Worm (Caenorhabditis elegans) whole organism, L4 larva: ENCODE results near the gene C50A2.7.

ENCODE experiments used
- F26F4.8 ChIP-seq: fragments of 200-800 bp; sonication (Bioruptor generic); conservative IDR thresholded peaks from 2 replicates; pipeline ENCODE4 v1.3.6; 2022; ENCODE audit warnings: missing genetic modification characterization, missing compliant biosample characterization
- F44E2.7 ChIP-seq: fragments of 200-800 bp; sonication (Bioruptor generic); IDR thresholded peaks from 2 replicates; pipeline ENCODE4 v2.1.2; 2022; ENCODE audit warnings: missing genetic modification characterization, missing compliant biosample characterization
- F49E8.2 ChIP-seq: sonication (generic microtip); optimal IDR thresholded peaks from 2 replicates; lab custom pipeline; 2016; ENCODE audit warnings: missing compliant biosample characterization, mild to moderate bottlenecking, missing genetic modification characterization, borderline replicate concordance
- R02D3.7 ChIP-seq: fragments of 150-350 bp; sonication (generic microtip); optimal IDR thresholded peaks from 3 replicates; lab custom pipeline; 2014; ENCODE audit warnings: missing biosample characterization, missing genetic modification characterization
- T20F7.1 ChIP-seq: fragments of 200-800 bp; sonication (Bioruptor generic); optimal IDR thresholded peaks from 2 replicates; lab custom pipeline; 2018; ENCODE audit warnings: mild to moderate bottlenecking, missing genetic modification characterization, missing compliant biosample characterization
- T26A8.4 ChIP-seq: fragments of 200-800 bp; sonication (Bioruptor generic); IDR thresholded peaks from 2 replicates; pipeline ENCODE4 v1.3.6; 2022; ENCODE audit warnings: missing genetic modification characterization, missing compliant biosample characterization
- Y5F2A.4 ChIP-seq: fragments of 200-800 bp; sonication (Bioruptor generic); optimal IDR thresholded peaks from 2 replicates; lab custom pipeline; 2018; ENCODE audit warnings: mild to moderate bottlenecking, missing genetic modification characterization, missing compliant biosample characterization
- Y75B8A.6 ChIP-seq: fragments of 200-800 bp; sonication (Bioruptor generic); IDR thresholded peaks from 2 replicates; pipeline ENCODE4 v1.3.6; 2022; ENCODE audit warnings: missing genetic modification reagents, missing genetic modification characterization, missing compliant biosample characterization
- ZK337.2 ChIP-seq: fragments of 200-800 bp; sonication (Bioruptor generic); IDR thresholded peaks from 2 replicates; pipeline ENCODE4 v1.3.6; 2022; ENCODE audit warnings: missing genetic modification reagents, missing genetic modification characterization, missing compliant biosample characterization
- ceh-28 ChIP-seq: fragments of 150-350 bp; optimal IDR thresholded peaks from 2 replicates; lab custom pipeline; 2014; ENCODE audit warnings: missing biosample characterization, missing genetic modification reagents, missing genetic modification characterization
- ceh-32 ChIP-seq: sonication (generic microtip); optimal IDR thresholded peaks from 2 replicates; lab custom pipeline; 2016; ENCODE audit warnings: mild to moderate bottlenecking, missing genetic modification characterization, missing compliant biosample characterization; ENCODE audit not compliant: poor library complexity
- ceh-44 ChIP-seq: fragments of 200-800 bp; sonication (Bioruptor generic); IDR thresholded peaks from 2 replicates; pipeline ENCODE4 v1.3.6; 2022; ENCODE audit warnings: missing genetic modification reagents, missing genetic modification characterization, missing compliant biosample characterization
- ceh-82 ChIP-seq: sonication (generic microtip); optimal IDR thresholded peaks from 2 replicates; lab custom pipeline; 2017; ENCODE audit warnings: missing biosample characterization, missing genetic modification characterization
- daf-12 ChIP-seq: fragments of 150-350 bp; optimal IDR thresholded peaks from 2 replicates; lab custom pipeline; 2014; ENCODE audit warnings: missing biosample characterization, missing genetic modification reagents, missing genetic modification characterization
- daf-8 ChIP-seq: fragments of 200-800 bp; sonication (Bioruptor generic); IDR thresholded peaks from 2 replicates; pipeline ENCODE4 v1.3.6; 2022; ENCODE audit warnings: missing genetic modification characterization, missing compliant biosample characterization
- dmd-9 ChIP-seq: fragments of 200-800 bp; sonication (Bioruptor generic); IDR thresholded peaks from 2 replicates; pipeline ENCODE4 v1.3.6; 2022; ENCODE audit warnings: missing genetic modification reagents, missing genetic modification characterization, missing compliant biosample characterization
- dpl-1 ChIP-seq: fragments of 150-350 bp; optimal IDR thresholded peaks from 2 replicates; lab custom pipeline; 2014; ENCODE audit warnings: missing biosample characterization, missing genetic modification reagents, missing genetic modification characterization
- egl-27 ChIP-seq: sonication (generic microtip); optimal IDR thresholded peaks from 3 replicates; lab custom pipeline; 2017; ENCODE audit warnings: missing biosample characterization, missing genetic modification reagents, missing genetic modification characterization
- egl-43 ChIP-seq: fragments of 200-800 bp; sonication (Bioruptor generic); IDR thresholded peaks from 2 replicates; pipeline ENCODE4 v1.3.6; 2022; ENCODE audit warnings: missing genetic modification reagents, missing genetic modification characterization, missing compliant biosample characterization
- fos-1 ChIP-seq: fragments of 150-350 bp; optimal IDR thresholded peaks from 2 replicates; lab custom pipeline; 2014; ENCODE audit warnings: missing biosample characterization, missing genetic modification characterization
- hif-1 ChIP-seq, 2 experiments: sonication (generic microtip); optimal IDR thresholded peaks; 2 replicates each; lab custom pipeline; 2016 to 2017; ENCODE audit warnings: missing compliant biosample characterization in 2 of 2, missing genetic modification characterization in 2 of 2, missing genetic modification reagents in 2 of 2, missing genotype in 2 of 2, mild to moderate bottlenecking in 1 of 2
- hlh-11 ChIP-seq: fragments of 200-800 bp; sonication (Bioruptor generic); optimal IDR thresholded peaks from 2 replicates; lab custom pipeline; 2018; ENCODE audit warnings: mild to moderate bottlenecking, missing genetic modification characterization, missing compliant biosample characterization
- hlh-30 ChIP-seq: sonication (generic microtip); optimal IDR thresholded peaks from 2 replicates; lab custom pipeline; 2017; ENCODE audit warnings: antibody characterized with exemption, mild to moderate bottlenecking, missing genetic modification characterization, missing compliant biosample characterization; ENCODE audit not compliant: insufficient read depth
- lim-7 ChIP-seq: fragments of 200-800 bp; sonication (Bioruptor generic); IDR thresholded peaks from 2 replicates; pipeline ENCODE4 v1.3.6; 2022; ENCODE audit warnings: missing genetic modification characterization, missing compliant biosample characterization
- lin-1 ChIP-seq: fragments of 200-800 bp; sonication (Bioruptor generic); IDR thresholded peaks from 2 replicates; pipeline ENCODE4 v1.3.6; 2022; ENCODE audit warnings: missing genetic modification reagents, missing genetic modification characterization, missing compliant biosample characterization
- lin-15B ChIP-seq: fragments of 150-350 bp; sonication (generic microtip); optimal IDR thresholded peaks from 3 replicates; lab custom pipeline; 2014; ENCODE audit warnings: missing biosample characterization, missing genetic modification characterization
- lsy-2 ChIP-seq, 2 experiments: fragments of 150-350 bp in 1 of 2; sonication (generic microtip) in 1 of 2; optimal IDR thresholded peaks; 2 replicates each; lab custom pipeline; 2014 to 2017; ENCODE audit warnings: missing biosample characterization in 2 of 2, missing genetic modification characterization in 2 of 2
- madf-5 ChIP-seq, 2 experiments: fragments of 200-800 bp; sonication (Bioruptor generic); IDR thresholded peaks; 2 replicates each; pipeline ENCODE4 v1.3.6; 2022; ENCODE audit warnings: missing compliant biosample characterization in 2 of 2, missing genetic modification characterization in 2 of 2
- madf-9 ChIP-seq: fragments of 200-800 bp; sonication (Bioruptor generic); conservative IDR thresholded peaks from 2 replicates; pipeline ENCODE4 v1.3.6; 2022; ENCODE audit warnings: missing genetic modification reagents, missing genetic modification characterization, missing compliant biosample characterization
- mdt-29 ChIP-seq: fragments of 200-800 bp; sonication (Bioruptor generic); IDR thresholded peaks from 2 replicates; pipeline ENCODE4 v1.3.6; 2022; ENCODE audit warnings: missing genetic modification reagents, missing genetic modification characterization, missing compliant biosample characterization
- mep-1 ChIP-seq: fragments of 150-350 bp; sonication (generic microtip); optimal IDR thresholded peaks from 3 replicates; lab custom pipeline; 2014; ENCODE audit warnings: missing biosample characterization, missing genetic modification characterization
- mxl-2 ChIP-seq: fragments of 200-800 bp; sonication (Bioruptor generic); conservative IDR thresholded peaks from 2 replicates; pipeline ENCODE4 v1.3.6; 2022; ENCODE audit warnings: missing genetic modification reagents, missing genetic modification characterization, missing compliant biosample characterization
- mxl-3 ChIP-seq: fragments of 200-800 bp; sonication (Bioruptor generic); optimal IDR thresholded peaks from 2 replicates; lab custom pipeline; 2018; ENCODE audit warnings: mild to moderate bottlenecking, missing genetic modification characterization, missing compliant biosample characterization
- nhr-10 ChIP-seq: fragments of 150-350 bp; optimal IDR thresholded peaks from 2 replicates; lab custom pipeline; 2014; ENCODE audit warnings: missing biosample characterization, missing genetic modification characterization
- nhr-111 ChIP-seq: fragments of 200-800 bp; sonication (Bioruptor generic); optimal IDR thresholded peaks from 2 replicates; lab custom pipeline; 2018; ENCODE audit warnings: mild to moderate bottlenecking, missing genetic modification characterization, missing compliant biosample characterization
- nhr-28 ChIP-seq: fragments of 150-350 bp; optimal IDR thresholded peaks from 2 replicates; lab custom pipeline; 2014; ENCODE audit warnings: missing biosample characterization, missing genetic modification characterization
- nhr-41 ChIP-seq: fragments of 200-800 bp; sonication (Bioruptor generic); IDR thresholded peaks from 2 replicates; pipeline ENCODE4 v1.3.6; 2022; ENCODE audit warnings: missing genetic modification reagents, missing genetic modification characterization, missing compliant biosample characterization
- nhr-48 ChIP-seq: sonication (generic microtip); optimal IDR thresholded peaks from 2 replicates; lab custom pipeline; 2016; ENCODE audit warnings: mild to moderate bottlenecking, missing genetic modification characterization, missing compliant biosample characterization
- nhr-77 ChIP-seq: fragments of 150-350 bp; optimal IDR thresholded peaks from 2 replicates; lab custom pipeline; 2014; ENCODE audit warnings: missing biosample characterization, missing genetic modification characterization
- php-3 ChIP-seq: fragments of 200-800 bp; sonication (Bioruptor generic); IDR thresholded peaks from 2 replicates; pipeline ENCODE4 v1.3.6; 2022; ENCODE audit warnings: missing genetic modification reagents, missing genetic modification characterization, missing compliant biosample characterization
- pqm-1 ChIP-seq: sonication (generic microtip); optimal IDR thresholded peaks from 2 replicates; lab custom pipeline; 2017; ENCODE audit warnings: missing biosample characterization, missing genetic modification characterization
- set-16 ChIP-seq: fragments of 200-800 bp; sonication (Bioruptor generic); IDR thresholded peaks from 2 replicates; pipeline ENCODE4 v1.3.6; 2022; ENCODE audit warnings: missing genetic modification reagents, missing genetic modification characterization, missing compliant biosample characterization
- spr-3 ChIP-seq: fragments of 200-800 bp; sonication (Bioruptor generic); optimal IDR thresholded peaks from 2 replicates; lab custom pipeline; 2018; ENCODE audit warnings: mild to moderate bottlenecking, missing genetic modification characterization, missing compliant biosample characterization
- tra-1 ChIP-seq: fragments of 200-800 bp; sonication (Bioruptor generic); IDR thresholded peaks from 2 replicates; pipeline ENCODE4 v1.3.6; 2022; ENCODE audit warnings: missing genetic modification reagents, missing genetic modification characterization, missing compliant biosample characterization
- unc-130 ChIP-seq: sonication (generic microtip); optimal IDR thresholded peaks from 2 replicates; lab custom pipeline; 2016; ENCODE audit warnings: missing genetic modification reagents, missing genetic modification characterization, missing compliant biosample characterization
- vab-7 ChIP-seq: fragments of 200-800 bp; sonication (Bioruptor generic); IDR thresholded peaks from 2 replicates; pipeline ENCODE4 v1.3.6; 2022; ENCODE audit warnings: missing genetic modification reagents, missing genetic modification characterization, missing compliant biosample characterization
- zfp-2 ChIP-seq: sonication (generic microtip); optimal IDR thresholded peaks from 2 replicates; lab custom pipeline; 2016; ENCODE audit warnings: mild to moderate bottlenecking, missing genetic modification characterization, missing compliant biosample characterization
- ztf-11 ChIP-seq: fragments of 150-350 bp; optimal IDR thresholded peaks from 2 replicates; lab custom pipeline; 2014; ENCODE audit warnings: missing biosample characterization, missing genetic modification characterization

Gene C50A2.7

DNA sequence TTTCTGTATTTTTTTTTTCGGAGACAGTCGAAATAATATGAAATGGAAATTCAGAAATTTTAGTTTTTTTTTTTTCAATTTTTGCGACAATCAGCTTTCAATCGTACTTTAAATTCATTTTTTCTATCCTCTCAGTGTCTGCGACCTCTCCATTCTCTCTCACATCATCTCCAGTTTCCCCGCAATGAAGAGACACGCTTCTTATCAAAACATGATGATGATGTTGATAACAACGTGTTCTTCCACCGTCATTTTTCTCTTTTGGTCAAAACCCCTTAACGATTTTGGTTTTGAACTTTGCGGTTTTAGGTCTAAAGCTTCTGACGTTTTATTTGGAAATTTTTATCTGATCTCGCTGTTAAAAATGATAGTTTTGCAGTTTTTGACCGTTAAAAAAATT lies 46.1 kb downstream of the C50A2.7 start:
- TF ChIP-seq egl-43 (GFP tag; lab: Robert Waterston, UW) (no peak), vab-7 (GFP tag; lab: Robert Waterston, UW) (no peak), mep-1 (tag; lab: Kevin White, UChicago) (no peak), mxl-3 (GFP tag; lab: Kevin White, UChicago) (peak; percentile 60), nhr-28 (tag; lab: Kevin White, UChicago) (peak; percentile 16), tra-1 (GFP tag; lab: Robert Waterston, UW) (no peak)

DNA sequence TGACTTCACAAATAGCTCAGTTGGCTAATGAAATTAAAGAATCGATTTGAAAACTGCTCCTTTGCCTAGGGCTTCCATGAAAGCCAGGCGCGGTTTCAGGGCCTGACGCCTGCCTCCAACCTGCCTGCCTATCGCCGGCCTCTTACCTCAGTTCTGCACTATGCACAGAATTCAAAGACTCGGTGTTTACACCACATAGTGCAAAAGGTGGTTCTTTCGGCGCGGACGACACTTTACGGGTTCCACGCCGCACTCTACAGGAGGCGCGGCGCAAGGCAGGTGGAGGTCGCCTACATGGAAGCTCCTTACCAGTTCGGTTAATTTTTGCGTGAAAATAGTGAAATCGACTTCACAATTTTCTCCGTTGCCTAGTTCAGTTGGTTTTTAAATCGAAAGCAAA lies 46.6 kb downstream of the C50A2.7 start:
- TF ChIP-seq set-16 (GFP tag; lab: Robert Waterston, UW) (peak; percentile 51), madf-5 (GFP tag; IDR thresholded peaks at IDR 0.05; lab: Robert Waterston, UW) (no peak)

DNA sequence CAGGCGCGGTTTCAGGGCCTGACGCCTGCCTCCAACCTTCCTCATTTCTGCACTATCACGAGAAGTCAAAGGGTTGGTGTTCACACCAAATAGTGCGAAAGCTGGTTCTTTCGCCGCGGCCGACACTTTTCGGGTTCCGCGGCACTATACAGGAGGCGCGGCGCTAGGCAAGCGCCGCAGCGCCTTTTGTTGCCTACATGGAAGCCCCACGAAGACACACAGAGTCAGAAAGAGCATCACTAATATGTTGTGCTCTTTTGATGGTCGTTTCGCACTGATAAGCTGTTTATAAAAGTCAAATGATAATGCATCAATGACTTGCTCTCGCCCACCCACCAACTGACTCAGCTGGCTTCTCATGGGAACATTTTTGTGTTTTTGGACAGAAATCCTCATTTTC lies 48.7 kb downstream of the C50A2.7 start:
- TF ChIP-seq lsy-2 (tag; optimal IDR thresholded peaks at IDR 0.05; lab: Kevin White, UChicago) (no peak), hlh-30 (peak; percentile 16), ceh-44 (no peak), daf-12 (tag; lab: Kevin White, UChicago) (no peak), nhr-10 (no peak), daf-8 (no peak), lin-1 (GFP tag; lab: Robert Waterston, UW) (no peak), T20F7.1 (GFP tag; lab: Kevin White, UChicago) (no peak), unc-130 (no peak), ceh-28 (tag; lab: Kevin White, UChicago) (no peak), hif-1 (tag; optimal IDR thresholded peaks at IDR 0.05; lab: Kevin White, UChicago) (no peak), nhr-77 (tag; lab: Kevin White, UChicago) (no peak), tra-1 (GFP tag; lab: Robert Waterston, UW) (no peak), ceh-32 (tag; lab: Kevin White, UChicago) (no peak), ceh-82 (tag; lab: Kevin White, UChicago) (no peak), fos-1 (no peak), nhr-111 (GFP tag; lab: Kevin White, UChicago) (no peak), egl-27 (no peak), dpl-1 (no peak), T26A8.4 (no peak), F49E8.2 (tag; lab: Kevin White, UChicago) (no peak), spr-3 (no peak), lim-7 (GFP tag; lab: Robert Waterston, UW) (0 out of 2 replicates have a peak, but pooled peaks have one; percentile 41), Y5F2A.4 (no peak), nhr-41 (GFP tag; lab: Robert Waterston, UW) (no peak), nhr-48 (no peak), Y75B8A.6 (GFP tag; lab: Robert Waterston, UW) (no peak), F44E2.7 (GFP tag; lab: Robert Waterston, UW) (no peak), madf-9 (no peak), set-16 (GFP tag; lab: Robert Waterston, UW) (peak; percentile 69), zfp-2 (tag; lab: Kevin White, UChicago) (no peak), pqm-1 (tag; lab: Kevin White, UChicago) (peak; percentile 44), mdt-29 (no peak), lin-15B (tag; lab: Kevin White, UChicago) (no peak), mxl-2 (GFP tag; lab: Robert Waterston, UW) (no peak), hlh-11 (peak; percentile 65), F26F4.8 (GFP tag; lab: Robert Waterston, UW) (no peak), ZK337.2 (GFP tag; lab: Robert Waterston, UW) (no peak), ztf-11 (tag; lab: Kevin White, UChicago) (no peak), dmd-9 (GFP tag; lab: Robert Waterston, UW) (no peak), R02D3.7 (tag; lab: Kevin White, UChicago) (no peak), php-3 (GFP tag; lab: Robert Waterston, UW) (peak; percentile 40; the same call in 1 of the 2 replicates)
